Fruit fly (Drosophila melanogaster) whole organism, prepupa: ENCODE measurements around the gene COX6B.

Experiments
- CG31627 ChIP-seq: fragments of 200-800 bp; sonication (Bioruptor generic); optimal IDR thresholded peaks from 3 replicates; lab custom pipeline; 2016; ENCODE audit warnings: missing biosample characterization, missing genetic modification characterization
- Hr38 ChIP-seq: sonication (Bioruptor generic); optimal IDR thresholded peaks from 2 replicates; lab custom pipeline; 2016; ENCODE audit warnings: missing biosample characterization, missing genetic modification characterization
- fkh ChIP-seq: fragments of 200-800 bp; sonication (Bioruptor generic); optimal IDR thresholded peaks from 3 replicates; lab custom pipeline; 2017; ENCODE audit warnings: missing biosample characterization, mild to moderate bottlenecking, missing genetic modification characterization, moderate library complexity

DNA sequence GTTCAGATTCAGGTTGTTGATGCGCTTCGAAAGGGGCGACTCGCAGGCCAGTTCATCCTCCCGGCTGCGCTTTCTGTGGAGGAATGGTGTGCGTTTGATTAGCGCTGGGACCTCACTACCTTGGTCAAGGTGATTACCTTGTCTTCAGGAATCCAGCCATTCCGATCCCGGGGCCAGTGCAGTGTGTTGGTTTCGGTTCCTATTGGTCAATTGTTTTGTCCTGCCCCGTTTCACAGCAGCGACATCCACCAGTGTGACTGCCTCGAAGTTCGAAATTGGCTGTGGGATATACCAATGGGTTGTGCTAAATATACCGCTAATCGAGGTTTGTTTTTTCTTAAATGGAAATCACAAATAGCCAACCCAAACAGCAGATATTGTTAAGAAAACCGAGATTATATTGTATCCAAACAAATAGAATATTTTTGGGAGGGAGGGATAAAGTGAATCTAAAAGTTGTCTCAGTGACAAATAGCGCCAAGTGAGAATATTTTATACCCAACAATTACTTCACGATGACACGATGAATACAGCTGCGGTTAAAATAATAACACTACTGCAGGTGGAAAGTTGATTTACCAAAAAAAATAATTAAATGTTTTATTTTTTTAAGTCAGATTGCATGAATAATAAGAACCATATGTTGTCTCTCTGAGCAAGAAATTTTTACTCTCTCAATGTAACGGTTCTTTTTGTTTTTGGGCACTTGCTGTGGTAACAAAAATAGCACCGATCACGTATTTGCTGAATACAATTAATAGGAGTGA lies 49.2 kb downstream of the COX6B start, which contains the start of gene CG14229:
- TF ChIP-seq fkh (GFP tag; lab: Kevin White, UChicago) (no peak), CG31627 (GFP tag; lab: Kevin White, UChicago) (peak; percentile 45), Hr38 (no peak)
